Fruit fly (Drosophila melanogaster) Kc167 (cell line): ENCODE results near the gene CG14227.

Experiments used
- Myc ChIP-seq: fragments of >200 bp; optimal IDR thresholded peaks from 2 replicates; lab custom pipeline; 2017; ENCODE audit warnings: missing external identifiers
- Sin3A ChIP-seq: fragments of >200 bp; optimal IDR thresholded peaks from 2 replicates; lab custom pipeline; 2018; ENCODE audit warnings: missing external identifiers
- h ChIP-seq: fragments of >200 bp; optimal IDR thresholded peaks from 3 replicates; lab custom pipeline; 2018; ENCODE audit warnings: missing external identifiers
- insv ChIP-seq: fragments of >200 bp; optimal IDR thresholded peaks from 3 replicates; lab custom pipeline; 2018; ENCODE audit warnings: missing external identifiers
- psq ChIP-seq: fragments of >200 bp; optimal IDR thresholded peaks from 2 replicates; lab custom pipeline; 2017; ENCODE audit warnings: missing external identifiers
- ttk ChIP-seq: sonication (Bioruptor generic); optimal IDR thresholded peaks from 2 replicates; lab custom pipeline; 2017; ENCODE audit warnings: missing external identifiers

The CG14227 gene

dm6 chrX:19688848-19689247, at the start of gene CG14227:
CG14227 (minus strand) TSS chrX:19688948.
- TF ChIP-seq Myc (lab: Kevin White, UChicago): no peak
- TF ChIP-seq psq: no peak

DNA sequence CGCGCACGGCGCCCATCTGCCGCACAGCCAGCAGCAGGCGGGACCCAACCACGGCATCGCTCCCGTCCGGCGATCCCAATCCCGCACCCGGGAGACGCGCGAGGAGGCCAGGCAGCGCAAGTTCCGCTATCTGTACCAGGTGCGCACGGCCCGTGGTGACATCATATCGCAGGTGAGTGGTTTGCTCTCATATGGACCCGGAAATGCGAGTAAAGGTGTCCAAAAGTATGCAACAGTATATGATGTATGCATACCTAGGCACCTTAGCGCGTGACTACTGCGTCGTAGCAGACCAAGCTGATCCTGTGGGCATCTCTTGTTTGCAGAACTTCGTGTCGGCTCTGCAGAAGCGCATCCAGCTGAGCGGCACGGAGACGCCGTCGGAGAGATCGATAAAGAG, 49.1 kb upstream of the CG14227 start:
- TF ChIP-seq psq (no peak), insv (no peak), h (lab: Kevin White, UChicago) (no peak), ttk (no peak), Sin3A (lab: Kevin White, UChicago) (no peak)

dm6 chrX:19735270-19735669, 46.5 kb upstream of the CG14227 start, which contains the start of gene CG14234:
CG14234 (plus strand) TSS chrX:19735570.
- TF ChIP-seq psq (no peak), Myc (lab: Kevin White, UChicago) (no peak), ttk (no peak), insv (no peak), h (lab: Kevin White, UChicago) (no peak), Sin3A (lab: Kevin White, UChicago) (no peak)

DNA sequence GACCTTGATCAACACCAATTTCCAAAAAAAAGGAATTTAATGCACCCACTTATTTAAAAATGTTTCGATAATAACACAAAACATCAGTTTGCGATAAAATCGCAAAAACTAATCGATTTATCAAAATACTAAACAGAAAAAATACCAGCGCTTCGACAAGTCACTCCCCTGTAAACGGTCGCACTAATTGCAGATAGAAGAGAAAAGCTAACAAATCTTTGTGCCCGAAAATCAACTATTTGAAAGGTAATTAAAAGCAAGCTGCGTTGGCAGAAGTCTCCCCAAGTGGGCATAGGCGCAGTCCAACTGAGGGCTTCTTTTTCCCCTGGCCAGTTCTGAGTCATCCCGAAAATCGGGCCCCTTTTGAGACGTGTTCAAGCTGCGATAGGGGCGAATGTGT, 42.1 kb upstream of the CG14227 start, which contains the start of gene AP-1-2beta:
Gene AP-1-2beta (plus strand): TSS at position 161 of the 400 bp plus-strand sequence.
- TF ChIP-seq Myc (lab: Kevin White, UChicago) (no peak), ttk (no peak), Sin3A (lab: Kevin White, UChicago) (no peak), h (lab: Kevin White, UChicago) (no peak), insv (no peak), psq (no peak)

DNA sequence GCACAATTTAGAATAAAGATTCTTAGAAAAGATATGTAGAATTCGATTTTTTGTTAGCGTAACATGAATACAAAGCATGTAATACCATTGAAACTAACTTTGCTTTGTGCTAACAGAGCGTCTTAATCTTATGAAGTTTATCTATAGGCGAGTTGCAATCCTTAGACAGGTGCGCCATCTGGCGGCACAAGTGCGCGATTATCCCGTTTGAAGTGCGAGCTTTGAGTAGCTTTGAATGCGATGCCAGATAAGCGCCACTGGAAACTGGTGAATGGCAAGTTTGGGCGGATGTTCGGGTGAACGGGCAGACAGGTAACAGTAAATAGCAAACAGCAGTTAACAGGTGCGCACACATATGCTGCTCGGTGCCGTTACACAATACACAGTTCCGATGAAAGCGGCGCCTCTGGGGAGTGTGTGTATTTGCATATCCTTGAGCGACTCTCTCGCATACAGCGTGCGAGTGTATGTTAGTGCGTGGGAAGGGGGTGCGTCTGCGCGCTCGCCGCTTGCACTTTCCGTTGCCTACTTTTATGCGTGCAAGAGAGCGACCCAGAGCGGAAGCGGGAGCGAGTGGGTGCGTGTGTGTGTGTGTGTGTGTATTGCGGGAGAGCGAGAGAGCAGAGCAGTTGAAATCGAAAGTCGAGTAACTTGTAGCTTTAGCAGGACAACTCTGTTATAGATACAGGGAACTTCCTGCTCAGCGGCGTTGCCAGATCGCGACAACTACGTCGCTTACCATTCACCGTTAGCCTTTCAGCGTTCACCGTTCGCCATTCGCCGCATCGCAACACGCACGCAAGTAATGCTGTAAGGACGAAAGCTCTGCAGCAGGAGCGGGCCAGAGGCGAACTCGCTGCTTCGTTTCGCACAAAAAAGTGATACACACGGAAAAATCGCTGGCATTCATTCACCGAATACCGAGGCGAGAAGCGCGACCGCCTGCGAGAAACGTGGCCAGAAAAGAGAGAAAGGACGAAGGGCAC, 29.5 kb upstream of the CG14227 start, which contains the start of gene CG12531:
Gene CG12531 (plus strand): TSS at position 936 of the 986 bp plus-strand sequence.
- TF ChIP-seq insv: no peak
- TF ChIP-seq Sin3A (lab: Kevin White, UChicago): no peak
- no peak for TF ChIP-seq Myc (lab: Kevin White, UChicago)
- TF ChIP-seq ttk: no peak
- no peak for TF ChIP-seq h (lab: Kevin White, UChicago)
- no peak for TF ChIP-seq psq

DNA sequence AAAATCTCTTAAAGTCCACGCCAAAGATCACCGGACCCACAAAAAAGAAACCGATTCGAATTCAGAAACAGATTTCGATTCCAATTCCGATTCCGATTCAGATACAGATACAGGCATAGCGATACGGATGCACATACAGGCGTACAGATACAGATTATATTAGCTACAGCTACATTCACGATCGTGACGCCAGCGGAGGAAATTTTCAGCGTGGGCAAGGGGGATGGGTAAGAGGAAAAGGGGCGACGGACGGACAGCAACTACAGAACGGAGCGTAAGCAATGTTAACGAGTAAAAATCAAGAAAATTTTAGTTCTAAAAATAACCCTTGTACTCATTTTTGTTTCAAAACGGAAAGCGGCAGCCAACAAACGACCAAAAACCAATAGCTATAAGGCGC, 28.3 kb upstream of the CG14227 start:
- no peak for TF ChIP-seq Sin3A (lab: Kevin White, UChicago)
- TF ChIP-seq psq: no peak
- no peak for TF ChIP-seq h (lab: Kevin White, UChicago)
- no peak for TF ChIP-seq insv
- TF ChIP-seq Myc (lab: Kevin White, UChicago): no peak
- TF ChIP-seq ttk: no peak

DNA sequence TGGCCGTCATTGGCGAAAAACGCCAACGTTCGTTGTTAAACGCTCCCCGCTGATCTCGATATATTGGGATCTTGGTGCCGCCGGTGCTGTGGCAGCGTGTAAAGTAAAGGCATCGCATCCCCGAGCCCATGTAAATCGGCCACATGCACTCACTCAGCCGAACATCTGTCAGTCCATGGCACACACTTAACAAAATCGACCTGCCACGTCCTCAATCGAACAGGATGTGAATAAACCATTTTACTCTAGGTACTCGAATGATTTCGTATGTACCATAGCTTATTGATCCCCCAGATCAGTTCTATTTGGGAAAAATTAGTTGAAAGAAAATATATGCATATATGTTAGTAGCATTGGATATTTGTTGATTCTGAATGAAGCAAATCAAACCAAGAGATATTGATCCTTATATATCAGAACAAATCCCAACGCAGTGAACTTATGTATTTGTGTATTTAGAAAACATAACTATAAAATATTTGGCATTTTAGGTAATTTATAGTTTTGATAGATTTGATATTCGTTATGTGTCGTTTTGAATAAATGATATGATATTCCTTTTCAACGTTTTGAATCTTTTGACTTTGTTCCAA, 27.7 kb upstream of the CG14227 start:
- TF ChIP-seq psq (no peak), Myc (lab: Kevin White, UChicago) (no peak), Sin3A (lab: Kevin White, UChicago) (no peak), insv (no peak), ttk (no peak)

- TF ChIP-seq ttk (no peak), Myc (lab: Kevin White, UChicago) (no peak), h (lab: Kevin White, UChicago) (no peak), insv (no peak), psq (no peak), Sin3A (lab: Kevin White, UChicago) (no peak)
Measured at dm6 chrX:19714816-19715215, 26.1 kb upstream of the CG14227 start.

DNA sequence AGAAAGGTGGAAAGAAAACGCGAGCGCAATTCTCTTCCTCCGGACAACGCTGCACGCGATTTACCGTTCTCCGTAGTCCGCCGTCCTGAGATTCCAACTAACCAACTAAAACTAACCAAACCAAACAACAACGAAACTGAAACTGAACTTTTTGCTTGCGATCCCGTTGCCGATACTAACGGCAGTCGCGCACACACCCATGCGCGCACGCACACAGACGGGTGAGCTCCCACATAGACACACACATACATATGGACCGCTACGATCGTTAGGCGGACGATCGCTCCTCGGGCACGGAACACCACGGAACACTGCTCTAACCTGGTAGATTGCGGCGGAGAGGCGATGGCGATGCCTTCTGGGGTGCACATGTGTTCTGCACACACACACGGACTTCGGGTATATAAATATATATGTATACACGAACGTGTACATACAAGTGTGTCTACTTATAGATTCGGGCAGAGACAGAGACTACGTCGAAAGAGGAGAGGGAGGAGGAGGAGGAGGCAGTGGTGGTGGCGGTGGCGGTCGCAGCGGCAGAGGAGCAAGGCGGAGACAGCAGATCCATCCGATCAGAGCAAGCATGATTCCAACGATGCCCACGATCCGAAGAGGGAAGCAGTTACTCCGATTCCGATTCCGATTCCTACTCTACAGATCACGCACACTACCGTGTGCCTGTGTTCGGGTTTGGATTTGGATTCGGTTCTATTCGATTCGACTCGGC, 24.3 kb upstream of the CG14227 start, which contains the start of gene meso18E:
Gene meso18E (minus strand): TSS at position 148 of the 730 bp plus-strand sequence.
- TF ChIP-seq psq: no peak
- TF ChIP-seq h (lab: Kevin White, UChicago): no peak
- no peak for TF ChIP-seq ttk
- TF ChIP-seq Sin3A (lab: Kevin White, UChicago): no peak
- TF ChIP-seq insv: no peak
- TF ChIP-seq Myc (lab: Kevin White, UChicago): no peak

DNA sequence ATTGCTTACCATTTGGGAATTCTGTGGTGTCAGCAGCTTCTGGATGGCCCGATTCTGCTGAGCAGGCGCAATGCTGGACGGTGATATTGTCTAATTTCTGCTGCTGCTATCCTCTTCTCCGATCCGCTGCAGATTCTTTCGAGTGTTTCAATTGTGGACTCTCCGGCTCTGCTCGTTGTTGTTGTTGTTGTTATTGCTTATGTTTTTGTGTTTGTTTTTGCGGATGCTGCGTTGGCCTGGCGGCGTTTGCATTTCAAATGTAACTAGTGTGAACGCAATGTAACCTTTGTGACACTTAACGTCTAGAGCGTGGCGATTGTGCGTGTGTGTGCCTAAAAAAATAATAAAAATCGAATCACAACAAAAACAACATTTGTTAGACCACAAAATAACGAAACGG, 23.2 kb upstream of the CG14227 start:
- TF ChIP-seq Myc (lab: Kevin White, UChicago): no peak
- no peak for TF ChIP-seq insv
- no peak for TF ChIP-seq ttk
- no peak for TF ChIP-seq Sin3A (lab: Kevin White, UChicago)
- TF ChIP-seq h (lab: Kevin White, UChicago): no peak
- no peak for TF ChIP-seq psq

DNA sequence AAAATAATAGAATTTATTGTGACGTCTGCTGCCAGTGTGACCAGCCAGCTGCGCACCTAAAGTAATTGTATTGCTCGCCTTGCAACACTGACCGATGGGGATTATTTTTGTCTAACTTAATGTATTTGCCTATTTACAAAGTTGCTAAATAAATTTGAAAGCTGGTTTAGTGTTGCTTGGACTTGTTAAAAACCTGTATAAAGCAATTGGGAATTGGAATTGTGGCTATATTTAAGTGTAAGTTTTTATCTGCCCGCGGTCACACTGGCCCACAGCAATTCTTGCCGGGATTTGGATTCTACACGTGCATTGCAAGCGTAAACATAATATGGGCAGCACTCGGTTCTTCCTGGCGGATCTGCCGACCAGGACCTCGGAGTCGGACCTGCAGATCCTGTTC, 15.3 kb upstream of the CG14227 start, which contains the start of the genes CG14230 and CG14232:
Gene CG14230 (plus strand): TSS at position 94 of the 400 bp plus-strand sequence.
Gene CG14232 (minus strand): TSS at position 177 of the 400 bp plus-strand sequence.
- TF ChIP-seq insv (no peak), h (lab: Kevin White, UChicago) (no peak), Sin3A (lab: Kevin White, UChicago) (no peak), ttk (no peak), psq (no peak), Myc (lab: Kevin White, UChicago) (no peak)

DNA sequence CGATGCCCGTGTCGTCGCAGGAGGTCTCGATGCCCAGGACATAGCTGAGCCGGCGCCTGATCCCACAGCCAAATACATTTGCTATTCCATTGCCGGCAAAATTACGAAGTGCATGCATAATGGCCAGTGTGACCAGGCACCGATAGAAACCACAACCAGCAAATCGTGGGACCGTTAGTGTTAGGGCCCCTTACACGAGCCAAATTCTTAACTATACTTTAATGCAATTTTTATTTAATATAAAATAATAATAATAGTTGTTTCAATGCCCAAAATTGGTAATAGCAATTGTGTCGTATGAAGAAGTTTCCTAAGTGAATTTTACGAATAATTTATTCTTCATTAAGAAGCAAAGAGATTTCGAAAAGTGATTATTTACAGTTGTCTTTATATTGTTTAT, 12.9 kb upstream of the CG14227 start, which contains the start of gene Tcs4:
Gene Tcs4 (minus strand): TSS at position 145 of the 400 bp plus-strand sequence.
- TF ChIP-seq insv: no peak
